Fruit fly (Drosophila melanogaster): ENCODE data around the gene CG33285.

dm6 chr3L:21088889-21089288, at the start of gene CG33285:
- no peak for TF ChIP-seq CG17806 (tag; optimal IDR thresholded peaks at IDR 0.05)
- TF ChIP-seq CG13204 (GFP tag; optimal IDR thresholded peaks at IDR 0.05) = no peak
- TF ChIP-seq Ets98B (GFP tag; IDR thresholded peaks at IDR 0.05) = no peak
- no peak for TF ChIP-seq CG8159 (tag; optimal IDR thresholded peaks at IDR 0.05)
- TF ChIP-seq rn (GFP tag; IDR thresholded peaks at IDR 0.05) = no peak
- no peak for TF ChIP-seq CG10348 (GFP tag; IDR thresholded peaks at IDR 0.05)
- no peak for TF ChIP-seq CG8301 (tag; optimal IDR thresholded peaks at IDR 0.05)

Measured in whole organism, pupa.